Worm (Caenorhabditis elegans): ENCODE measurements around the gene srv-6.

The srv-6 gene

ce11 chrX:4209131-4209530 is 47.7 kb upstream of the srv-6 start (continued):
- peak; percentile 93 to 96 for TF ChIP-seq lsy-2 (tag; optimal IDR thresholded peaks at IDR 0.05)
- peak; percentile 99 for TF ChIP-seq nhr-11 (tag; optimal IDR thresholded peaks at IDR 0.05)
- peak; percentile 59 for TF ChIP-seq F16B12.6 (tag; optimal IDR thresholded peaks at IDR 0.05)
- TF ChIP-seq hpl-2 (GFP tag; optimal IDR thresholded peaks at IDR 0.05) = peak; percentile 95
- peak; percentile 98 for TF ChIP-seq sup-37 (GFP tag; optimal IDR thresholded peaks at IDR 0.05)
- peak; percentile 99 for TF ChIP-seq unc-86 (tag; optimal IDR thresholded peaks at IDR 0.05)
- TF ChIP-seq ceh-88 (GFP tag; IDR thresholded peaks at IDR 0.05) = peak; percentile 98
- peak; percentile 99 for TF ChIP-seq rnt-1 (tag; optimal IDR thresholded peaks at IDR 0.05)
- peak; percentile 94 for TF ChIP-seq pax-3 (tag; optimal IDR thresholded peaks at IDR 0.05)
- peak; percentile 84 for TF ChIP-seq vab-15 (tag; optimal IDR thresholded peaks at IDR 0.05)
- TF ChIP-seq mep-1 (tag; optimal IDR thresholded peaks at IDR 0.05) = peak; percentile 100
- TF ChIP-seq skn-1 (tag; optimal IDR thresholded peaks at IDR 0.05) = peak; percentile 99

DNA sequence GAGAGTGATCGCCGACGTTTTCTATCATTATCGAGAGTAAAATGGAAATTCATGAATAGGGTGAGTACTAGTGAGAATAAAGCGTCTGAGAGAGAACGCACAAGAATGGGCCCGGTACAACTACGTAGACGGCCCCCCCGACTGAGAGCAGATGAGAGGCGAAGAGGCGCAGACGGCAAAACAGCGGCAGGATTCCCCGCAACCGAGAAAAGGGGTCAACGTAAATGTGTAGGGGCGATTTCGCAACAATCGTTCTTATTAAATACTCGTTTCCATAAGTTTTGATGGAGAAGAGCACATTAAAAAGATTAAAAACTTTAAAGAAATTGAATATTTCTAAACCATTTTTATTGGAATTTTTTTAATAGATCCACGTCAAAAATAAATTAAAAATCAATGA is 42.2 kb upstream of the srv-6 start:
- TF ChIP-seq C16A3.4 (tag; optimal IDR thresholded peaks at IDR 0.05) (no peak), nhr-47 (tag; optimal IDR thresholded peaks at IDR 0.05) (peak; percentile 23), swsn-7 (tag; optimal IDR thresholded peaks at IDR 0.05) (peak; percentile 5), rnt-1 (tag; optimal IDR thresholded peaks at IDR 0.05) (peak; percentile 65), snu-23 (GFP tag; optimal IDR thresholded peaks at IDR 0.05) (peak; percentile 2), efl-1 (optimal IDR thresholded peaks at IDR 0.05) (peak in 1 of 2 experiments; percentile 24), efl-1 (GFP tag; optimal IDR thresholded peaks at IDR 0.05 in 1 of 2) (peak in 1 of 2 experiments; percentile 84), ztf-11 (tag; optimal IDR thresholded peaks at IDR 0.05) (no peak), mep-1 (tag; optimal IDR thresholded peaks at IDR 0.05) (peak; percentile 28), skn-1 (tag; optimal IDR thresholded peaks at IDR 0.05) (peak; percentile 44), fkh-4 (tag; optimal IDR thresholded peaks at IDR 0.05; ENCODE audit: borderline replicate concordance) (no peak), ces-1 (GFP tag; optimal IDR thresholded peaks at IDR 0.05) (no peak), nhr-71 (tag; optimal IDR thresholded peaks at IDR 0.05) (peak; percentile 12), snpc-4 (tag; optimal IDR thresholded peaks at IDR 0.05) (peak; percentile 9), nhr-20 (tag; optimal IDR thresholded peaks at IDR 0.05) (peak; percentile 5), lin-14 (GFP tag; optimal IDR thresholded peaks at IDR 0.05) (peak; percentile 59), zip-4 (GFP tag; optimal IDR thresholded peaks at IDR 0.05) (peak; percentile 80), xbp-1 (tag; optimal IDR thresholded peaks at IDR 0.05) (peak; percentile 24)

DNA sequence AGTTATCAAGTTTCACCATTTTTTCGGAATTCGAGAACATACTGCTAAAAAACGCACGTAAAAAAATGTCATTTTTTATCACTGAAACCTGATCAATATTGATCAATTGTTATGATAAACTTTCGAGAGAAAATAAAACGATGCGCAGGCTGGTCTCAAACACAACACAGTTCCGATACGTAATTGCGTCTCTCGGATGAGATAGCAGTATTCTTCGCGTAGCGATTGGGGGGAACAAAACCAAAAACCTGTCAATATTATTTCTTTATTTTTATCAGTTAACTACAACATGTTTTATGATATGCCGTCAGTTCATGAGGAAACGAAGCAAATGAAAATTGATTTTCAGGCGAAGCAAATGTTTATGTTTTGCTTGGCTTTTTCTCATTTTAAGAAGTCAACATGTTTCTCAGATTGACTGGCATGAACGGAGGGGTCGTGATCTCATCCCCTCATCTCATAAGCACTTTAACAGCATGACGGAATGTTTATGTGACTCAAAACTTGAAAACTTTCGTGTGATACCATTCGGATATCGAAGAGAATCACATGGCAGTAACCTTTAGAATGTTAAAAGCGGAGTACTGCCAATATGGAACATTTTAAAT is 41.3 kb upstream of the srv-6 start:
- TF ChIP-seq dsc-1 (tag; optimal IDR thresholded peaks at IDR 0.05) (no peak), elt-2 (tag; optimal IDR thresholded peaks at IDR 0.05) (peak; percentile 52), grh-1 (GFP tag; IDR thresholded peaks at IDR 0.05) (no peak), efl-1 (optimal IDR thresholded peaks at IDR 0.05) (no peak), efl-1 (GFP tag; optimal IDR thresholded peaks at IDR 0.05 in 1 of 2) (peak in 1 of 2 experiments; percentile 42), ama-1 (optimal IDR thresholded peaks at IDR 0.05) (no peak), sptf-1 (tag; optimal IDR thresholded peaks at IDR 0.05) (no peak), hlh-17 (GFP tag; optimal IDR thresholded peaks at IDR 0.05; ENCODE audit: borderline replicate concordance) (no peak), elt-3 (tag; optimal IDR thresholded peaks at IDR 0.05) (peak in 1 of 6 experiments; percentile 53), ztf-11 (tag; optimal IDR thresholded peaks at IDR 0.05) (no peak), lin-14 (GFP tag; optimal IDR thresholded peaks at IDR 0.05) (peak; percentile 33), nhr-71 (tag; optimal IDR thresholded peaks at IDR 0.05) (peak; percentile 11), lin-15B (tag; optimal IDR thresholded peaks at IDR 0.05) (no peak), tbx-2 (tag; optimal IDR thresholded peaks at IDR 0.05) (no peak), mdl-1 (tag; optimal IDR thresholded peaks at IDR 0.05) (no peak), jun-1 (tag; optimal IDR thresholded peaks at IDR 0.05) (no peak), ztf-4 (tag; optimal IDR thresholded peaks at IDR 0.05) (no peak), nhr-20 (tag; optimal IDR thresholded peaks at IDR 0.05) (peak; percentile 31), nhr-237 (tag; optimal IDR thresholded peaks at IDR 0.05) (no peak), alr-1 (tag; optimal IDR thresholded peaks at IDR 0.05; ENCODE audit: borderline replicate concordance) (no peak), efl-3 (GFP tag; optimal IDR thresholded peaks at IDR 0.05) (no peak), blmp-1 (tag; optimal IDR thresholded peaks at IDR 0.05) (peak; percentile 19), egl-13 (tag; optimal IDR thresholded peaks at IDR 0.05) (no peak), nhr-90 (tag; optimal IDR thresholded peaks at IDR 0.05; ENCODE audit: poor library complexity) (peak; percentile 32)
